Fruit fly (Drosophila melanogaster) whole organism, pupa: ENCODE results near the gene CG32391.

ENCODE experiments used
- CG32121 ChIP-seq: fragments of 200-800 bp; sonication (Bioruptor generic); IDR thresholded peaks from 2 replicates; pipeline ENCODE4 v1.3.6; 2022; ENCODE audit warnings: missing biosample characterization, missing genetic modification characterization
- CG4496 ChIP-seq: fragments of 200-800 bp; sonication (Bioruptor generic); IDR thresholded peaks from 3 replicates; pipeline ENCODE4 v1.3.6; 2022; ENCODE audit warnings: missing biosample characterization, missing genetic modification characterization
- CG8301 ChIP-seq: fragments of 200-800 bp; sonication (Bioruptor generic); optimal IDR thresholded peaks from 2 replicates; lab custom pipeline; 2018; ENCODE audit warnings: missing biosample characterization, mild to moderate bottlenecking, missing genetic modification characterization
- CG9948 ChIP-seq: fragments of 200-800 bp; sonication (Bioruptor generic); optimal IDR thresholded peaks from 2 replicates; lab custom pipeline; 2018; ENCODE audit warnings: missing biosample characterization, mild to moderate bottlenecking, missing genetic modification characterization, moderate library complexity
- EcR ChIP-seq: fragments of 200-800 bp; sonication (Bioruptor generic); optimal IDR thresholded peaks from 3 replicates; lab custom pipeline; 2019; ENCODE audit warnings: missing biosample characterization, missing genetic modification characterization, mild to moderate bottlenecking, moderate library complexity, missing genetic modification reagents
- Snoo ChIP-seq: fragments of 200-800 bp; sonication (Bioruptor generic); optimal IDR thresholded peaks from 3 replicates; lab custom pipeline; 2017; ENCODE audit warnings: missing biosample characterization, mild to moderate bottlenecking, missing genetic modification characterization, inconsistent platforms

- no peak for TF ChIP-seq CG32121 (GFP tag; lab: Robert Waterston, UW)
- no peak for TF ChIP-seq EcR (GFP tag; lab: Kevin White, UChicago)
- TF ChIP-seq CG8301 (tag; lab: Kevin White, UChicago): no peak
- TF ChIP-seq Snoo (tag; lab: Kevin White, UChicago): no peak
- TF ChIP-seq CG9948 (tag; lab: Kevin White, UChicago): no peak
- no peak for TF ChIP-seq CG4496
Observed at dm6 chr3L:7105693-7106092, 36.7 kb upstream of the CG32391 start.
